Worm (Caenorhabditis elegans) whole organism, L1 larva: ENCODE results near the gene suds-3.

Experiments
- ceh-82 ChIP-seq, 3 experiments: fragments of 150-350 bp in 1 of 3; sonication (generic microtip) in 2 of 3; optimal IDR thresholded peaks; 2 replicates each; lab custom pipeline; 2014 to 2017; ENCODE audit warnings: missing biosample characterization in 3 of 3, missing genetic modification characterization in 3 of 3
- elt-2 ChIP-seq: sonication (generic microtip); optimal IDR thresholded peaks from 2 replicates; lab custom pipeline; 2016; ENCODE audit warnings: missing genetic modification characterization, mild to moderate bottlenecking, inconsistent platforms, missing compliant biosample characterization, missing genetic modification reagents
- fos-1 ChIP-seq: fragments of 150-350 bp; optimal IDR thresholded peaks from 2 replicates; lab custom pipeline; 2014; ENCODE audit warnings: missing biosample characterization, missing genetic modification characterization
- lin-35 ChIP-seq, 2 experiments: fragments of 150-350 bp; optimal IDR thresholded peaks; 2 replicates each; lab custom pipeline; 2014; ENCODE audit warnings: missing biosample characterization in 2 of 2, missing genetic modification characterization in 2 of 2, missing genetic modification reagents in 2 of 2
- mab-9 ChIP-seq: fragments of 200-800 bp; sonication (Bioruptor generic); IDR thresholded peaks from 2 replicates; pipeline ENCODE4 v1.3.6; 2022; ENCODE audit warnings: missing genetic modification reagents, missing genetic modification characterization, missing compliant biosample characterization
- nhr-11 ChIP-seq: fragments of 150-350 bp; optimal IDR thresholded peaks from 2 replicates; lab custom pipeline; 2014; ENCODE audit warnings: missing biosample characterization, missing genetic modification characterization
- nhr-90 ChIP-seq: sonication (generic microtip); optimal IDR thresholded peaks from 2 replicates; lab custom pipeline; 2016; ENCODE audit warnings: mild to moderate bottlenecking, missing genetic modification characterization, missing compliant biosample characterization; ENCODE audit not compliant: poor library complexity
- sptf-1 ChIP-seq: fragments of 150-350 bp; optimal IDR thresholded peaks from 2 replicates; lab custom pipeline; 2014; ENCODE audit warnings: missing biosample characterization, missing genetic modification characterization
- unc-86 ChIP-seq: sonication (generic microtip); optimal IDR thresholded peaks from 2 replicates; lab custom pipeline; 2016; ENCODE audit warnings: missing genetic modification characterization, missing compliant biosample characterization

- no peak for TF ChIP-seq nhr-11 (tag; lab: Kevin White, UChicago)
- TF ChIP-seq fos-1 (tag; lab: Kevin White, UChicago) = no peak
- no peak for TF ChIP-seq ceh-82 (tag; optimal IDR thresholded peaks at IDR 0.05; lab: Kevin White, UChicago)
- TF ChIP-seq lin-35 (GFP tag; optimal IDR thresholded peaks at IDR 0.05; lab: Kevin White, UChicago) = no peak
- no peak for TF ChIP-seq elt-2 (tag; lab: Kevin White, UChicago)
- no peak for TF ChIP-seq sptf-1 (tag; lab: Kevin White, UChicago)
- TF ChIP-seq unc-86 (tag; lab: Kevin White, UChicago) = no peak
- TF ChIP-seq mab-9 (GFP tag; lab: Robert Waterston, UW) = no peak
- no peak for TF ChIP-seq nhr-90 (tag; lab: Kevin White, UChicago)
Measured at ce11 chrV:9918410-9918809, 12.4 kb upstream of the suds-3 start, which contains the start of gene C50H2.5.
